Worm (Caenorhabditis elegans) whole organism, L3 larva: ENCODE data around the gene K07C11.7.

ENCODE experiments used
- R02D3.7 ChIP-seq: fragments of 150-350 bp; optimal IDR thresholded peaks from 2 replicates; lab custom pipeline; 2014; ENCODE audit warnings: missing biosample characterization, missing genetic modification characterization
- ZK546.5 ChIP-seq: sonication (generic microtip); optimal IDR thresholded peaks from 2 replicates; lab custom pipeline; 2017; ENCODE audit warnings: missing biosample characterization, missing genetic modification characterization
- aly-2 ChIP-seq: fragments of 150-350 bp; optimal IDR thresholded peaks from 2 replicates; lab custom pipeline; 2014; ENCODE audit warnings: missing biosample characterization, missing genetic modification characterization
- ama-1 ChIP-seq: fragments of 150-350 bp; optimal IDR thresholded peaks from 2 replicates; lab custom pipeline; 2018
- ceh-16 ChIP-seq: sonication (generic microtip); optimal IDR thresholded peaks from 2 replicates; lab custom pipeline; 2017; ENCODE audit warnings: missing biosample characterization, missing genetic modification characterization
- ceh-28 ChIP-seq: fragments of 150-350 bp; optimal IDR thresholded peaks from 2 replicates; lab custom pipeline; 2014; ENCODE audit warnings: missing biosample characterization, missing genetic modification reagents, missing genetic modification characterization
- ceh-82 ChIP-seq: fragments of 150-350 bp; optimal IDR thresholded peaks from 2 replicates; lab custom pipeline; 2014; ENCODE audit warnings: missing biosample characterization, missing genetic modification characterization
- ceh-9 ChIP-seq: sonication (generic microtip); optimal IDR thresholded peaks from 2 replicates; lab custom pipeline; 2018; ENCODE audit warnings: missing biosample characterization, missing genetic modification characterization
- daf-12 ChIP-seq: fragments of 150-350 bp; optimal IDR thresholded peaks from 2 replicates; lab custom pipeline; 2014; ENCODE audit warnings: missing biosample characterization, missing genetic modification reagents, missing genetic modification characterization
- egl-27 ChIP-seq: sonication (generic microtip); optimal IDR thresholded peaks from 4 replicates; lab custom pipeline; 2017; ENCODE audit warnings: missing biosample characterization, missing genetic modification reagents, missing genetic modification characterization
- egl-5 ChIP-seq: fragments of 150-350 bp; optimal IDR thresholded peaks from 2 replicates; lab custom pipeline; 2017; ENCODE audit warnings: missing biosample characterization, missing genetic modification reagents, missing genetic modification characterization, inconsistent platforms
- elt-1 ChIP-seq: fragments of 150-350 bp; optimal IDR thresholded peaks from 2 replicates; lab custom pipeline; 2014; ENCODE audit warnings: missing biosample characterization, missing genetic modification characterization
- elt-2 ChIP-seq: sonication (generic microtip); optimal IDR thresholded peaks from 2 replicates; lab custom pipeline; 2016; ENCODE audit warnings: missing genetic modification reagents, mild to moderate bottlenecking, missing genetic modification characterization, missing compliant biosample characterization
- elt-3 ChIP-seq, 3 experiments: fragments of 150-350 bp in 1 of 3; sonication (generic microtip) in 2 of 3; optimal IDR thresholded peaks; 2 replicates in 2 of 3; 4 replicates in 1 of 3; lab custom pipeline; 2014 to 2017; ENCODE audit warnings: missing biosample characterization in 3 of 3, missing genetic modification characterization in 3 of 3
- eor-1 ChIP-seq, 2 experiments: fragments of 150-350 bp; optimal IDR thresholded peaks; 2 replicates each; lab custom pipeline; 2014 to 2018; ENCODE audit warnings: missing biosample characterization in 2 of 2, missing genetic modification characterization in 2 of 2
- fkh-10 ChIP-seq: sonication (generic microtip); optimal IDR thresholded peaks from 2 replicates; lab custom pipeline; 2017; ENCODE audit warnings: missing biosample characterization, missing genetic modification reagents, missing genetic modification characterization
- fkh-2 ChIP-seq: fragments of 150-350 bp; optimal IDR thresholded peaks from 2 replicates; lab custom pipeline; 2014; ENCODE audit warnings: missing biosample characterization, missing genetic modification reagents, missing genetic modification characterization
- fos-1 ChIP-seq: fragments of 150-350 bp; optimal IDR thresholded peaks from 2 replicates; lab custom pipeline; 2014; ENCODE audit warnings: missing biosample characterization, missing genetic modification characterization
- hmg-11 ChIP-seq: sonication (generic microtip); optimal IDR thresholded peaks from 2 replicates; lab custom pipeline; 2016; ENCODE audit warnings: missing genetic modification characterization, missing compliant biosample characterization
- lin-15B ChIP-seq: fragments of 150-350 bp; optimal IDR thresholded peaks from 2 replicates; lab custom pipeline; 2014; ENCODE audit warnings: missing biosample characterization, missing genetic modification characterization
- lin-39 ChIP-seq: fragments of 150-350 bp; optimal IDR thresholded peaks from 2 replicates; lab custom pipeline; 2018; ENCODE audit warnings: missing biosample characterization, missing genetic modification reagents, missing genetic modification characterization
- lsy-12 ChIP-seq: sonication (generic microtip); optimal IDR thresholded peaks from 2 replicates; lab custom pipeline; 2016; ENCODE audit warnings: mild to moderate bottlenecking, missing genetic modification characterization, missing compliant biosample characterization
- mdl-1 ChIP-seq: fragments of 150-350 bp; optimal IDR thresholded peaks from 2 replicates; lab custom pipeline; 2014; ENCODE audit warnings: missing biosample characterization, missing genetic modification characterization
- mml-1 ChIP-seq: fragments of 150-350 bp; sonication (generic microtip); optimal IDR thresholded peaks from 3 replicates; lab custom pipeline; 2014; ENCODE audit warnings: missing biosample characterization, missing genetic modification characterization
- nfya-1 ChIP-seq: sonication (generic microtip); optimal IDR thresholded peaks from 2 replicates; lab custom pipeline; 2017; ENCODE audit warnings: missing genetic modification characterization, mild to moderate bottlenecking, missing compliant biosample characterization, antibody characterized with exemption, moderate library complexity; ENCODE audit not compliant: insufficient read depth
- nhr-11 ChIP-seq: fragments of 150-350 bp; optimal IDR thresholded peaks from 2 replicates; lab custom pipeline; 2014; ENCODE audit warnings: missing biosample characterization, missing genetic modification characterization
- nhr-12 ChIP-seq: fragments of 150-350 bp; optimal IDR thresholded peaks from 2 replicates; lab custom pipeline; 2014; ENCODE audit warnings: missing biosample characterization, missing genetic modification characterization
- nhr-23 ChIP-seq: fragments of 150-350 bp; optimal IDR thresholded peaks from 2 replicates; lab custom pipeline; 2014; ENCODE audit warnings: missing biosample characterization, missing genetic modification reagents, missing genetic modification characterization
- nhr-237 ChIP-seq: fragments of 150-350 bp; optimal IDR thresholded peaks from 2 replicates; lab custom pipeline; 2014; ENCODE audit warnings: missing biosample characterization, missing genetic modification characterization
- nhr-25 ChIP-seq: sonication (generic microtip); optimal IDR thresholded peaks from 2 replicates; lab custom pipeline; 2017; ENCODE audit warnings: missing biosample characterization, missing genetic modification characterization
- nhr-28 ChIP-seq: fragments of 150-350 bp; optimal IDR thresholded peaks from 2 replicates; lab custom pipeline; 2014; ENCODE audit warnings: missing biosample characterization, missing genetic modification characterization
- nhr-43 ChIP-seq: sonication (generic microtip); optimal IDR thresholded peaks from 2 replicates; lab custom pipeline; 2016; ENCODE audit warnings: mild to moderate bottlenecking, missing genetic modification characterization, missing compliant biosample characterization; ENCODE audit not compliant: poor library complexity, severe bottlenecking
- nhr-67 ChIP-seq: fragments of 150-350 bp; optimal IDR thresholded peaks from 2 replicates; lab custom pipeline; 2014; ENCODE audit warnings: missing biosample characterization, missing genetic modification characterization
- nhr-76 ChIP-seq: fragments of 150-350 bp; sonication (generic microtip); optimal IDR thresholded peaks from 5 replicates; lab custom pipeline; 2014; ENCODE audit warnings: missing biosample characterization, missing genetic modification characterization
- nhr-77 ChIP-seq: fragments of 150-350 bp; optimal IDR thresholded peaks from 2 replicates; lab custom pipeline; 2014; ENCODE audit warnings: missing biosample characterization, missing genetic modification characterization
- pha-4 ChIP-seq: fragments of 150-350 bp; optimal IDR thresholded peaks from 2 replicates; lab custom pipeline; 2014; ENCODE audit warnings: missing biosample characterization, missing genetic modification reagents, missing genetic modification characterization
- pqm-1 ChIP-seq: fragments of 150-350 bp; optimal IDR thresholded peaks from 2 replicates; lab custom pipeline; 2017; ENCODE audit warnings: missing biosample characterization, missing genetic modification characterization, inconsistent platforms
- sea-2 ChIP-seq: fragments of 150-350 bp; sonication (generic microtip); optimal IDR thresholded peaks from 4 replicates; lab custom pipeline; 2014; ENCODE audit warnings: missing biosample characterization, missing genetic modification reagents, missing genetic modification characterization
- skn-1 ChIP-seq: fragments of 150-350 bp; optimal IDR thresholded peaks from 2 replicates; lab custom pipeline; 2014; ENCODE audit warnings: missing biosample characterization, missing genetic modification characterization
- snpc-4 ChIP-seq: fragments of 150-350 bp; optimal IDR thresholded peaks from 2 replicates; lab custom pipeline; 2014; ENCODE audit warnings: missing biosample characterization, missing genetic modification characterization
- tbx-2 ChIP-seq: sonication (generic microtip); optimal IDR thresholded peaks from 2 replicates; lab custom pipeline; 2016; ENCODE audit warnings: mild to moderate bottlenecking, missing genetic modification characterization, missing compliant biosample characterization
- unc-39 ChIP-seq: sonication (generic microtip); optimal IDR thresholded peaks from 4 replicates; lab custom pipeline; 2017; ENCODE audit warnings: missing biosample characterization, missing genetic modification characterization
- unc-62 ChIP-seq: fragments of 150-350 bp; sonication (generic microtip); optimal IDR thresholded peaks from 4 replicates; lab custom pipeline; 2014; ENCODE audit warnings: missing biosample characterization, missing genetic modification reagents, missing genetic modification characterization
- zag-1 ChIP-seq: fragments of 150-350 bp; optimal IDR thresholded peaks from 2 replicates; lab custom pipeline; 2014; ENCODE audit warnings: missing biosample characterization, missing genetic modification characterization
- ztf-11 ChIP-seq: fragments of 150-350 bp; optimal IDR thresholded peaks from 2 replicates; lab custom pipeline; 2014; ENCODE audit warnings: missing biosample characterization, missing genetic modification characterization
- ztf-4 ChIP-seq: fragments of 150-350 bp; optimal IDR thresholded peaks from 2 replicates; lab custom pipeline; 2014; ENCODE audit warnings: missing biosample characterization, missing genetic modification characterization

The K07C11.7 gene

DNA sequence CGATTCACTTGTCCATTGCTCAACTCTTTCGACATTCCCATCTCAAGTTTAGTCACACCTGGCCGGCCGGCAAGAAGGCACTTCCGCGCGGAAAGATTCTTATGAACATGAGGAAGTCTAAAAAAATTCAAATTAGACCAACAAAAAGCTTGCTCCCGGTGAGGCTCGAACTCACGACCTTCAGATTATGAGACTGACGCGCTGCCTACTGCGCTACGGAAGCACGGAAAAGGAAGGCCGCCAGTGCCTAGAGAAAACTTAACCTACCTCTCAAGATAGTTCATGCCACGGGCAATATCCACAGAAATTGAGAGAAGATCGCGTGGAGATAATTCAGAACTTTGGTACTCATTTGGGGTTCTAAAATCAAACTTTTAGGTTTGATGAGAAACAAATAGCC, 16.3 kb upstream of the K07C11.7 start:
- TF ChIP-seq daf-12 (tag; lab: Kevin White, UChicago) (no peak), hmg-11 (tag; lab: Kevin White, UChicago) (no peak), snpc-4 (peak; percentile 62), ztf-11 (no peak), mml-1 (tag; lab: Kevin White, UChicago) (no peak), ZK546.5 (no peak), egl-5 (no peak), nhr-11 (tag; lab: Kevin White, UChicago) (no peak), nfya-1 (tag; lab: Kevin White, UChicago) (peak; percentile 25), unc-39 (tag; lab: Kevin White, UChicago) (no peak), pqm-1 (tag; lab: Kevin White, UChicago) (no peak), zag-1 (no peak), elt-2 (peak; percentile 1)

DNA sequence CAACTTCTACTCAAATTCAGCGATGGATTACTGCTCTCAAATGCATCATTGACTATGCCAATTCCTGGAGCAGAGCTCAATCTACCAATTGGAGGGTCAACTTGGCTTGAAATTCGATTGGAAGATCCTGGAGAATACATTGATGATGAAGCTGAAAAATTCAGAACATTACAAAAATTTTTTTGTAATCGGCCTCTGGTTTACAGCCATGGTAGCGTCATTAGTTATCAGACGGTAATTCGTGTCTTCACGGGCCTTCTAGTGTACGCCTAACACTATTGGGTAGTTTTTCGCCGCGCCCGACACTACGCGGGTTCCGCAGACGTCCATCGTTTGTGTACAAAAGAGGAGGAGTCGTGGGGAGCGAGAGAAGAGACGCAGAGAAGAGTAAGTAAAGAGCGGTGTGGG, 14.9 kb upstream of the K07C11.7 start:
- no peak for TF ChIP-seq egl-5
- peak; percentile 45 for TF ChIP-seq nhr-77
- TF ChIP-seq ceh-9, result no peak
- no peak for TF ChIP-seq ztf-11
- TF ChIP-seq aly-2, result peak; percentile 91
- TF ChIP-seq nhr-11 (tag; lab: Kevin White, UChicago), result no peak
- TF ChIP-seq elt-2, result peak; percentile 70
- TF ChIP-seq zag-1, result peak; percentile 3
- TF ChIP-seq nhr-43 (tag; lab: Kevin White, UChicago), result peak; percentile 81
- TF ChIP-seq mdl-1 (tag; lab: Kevin White, UChicago), result no peak
- TF ChIP-seq tbx-2 (tag; lab: Kevin White, UChicago), result peak; percentile 69
- TF ChIP-seq lin-15B, result peak; percentile 49
- peak; percentile 94 for TF ChIP-seq ama-1 (lab: Kevin White, UChicago)
- peak; percentile 66 for TF ChIP-seq egl-27 (tag; lab: Kevin White, UChicago)
- no peak for TF ChIP-seq fos-1 (tag; lab: Kevin White, UChicago)
- TF ChIP-seq mml-1 (tag; lab: Kevin White, UChicago), result no peak
- TF ChIP-seq nhr-25 (tag; lab: Kevin White, UChicago), result peak; percentile 84
- no peak for TF ChIP-seq nhr-12
- peak; percentile 91 for TF ChIP-seq nhr-23 (tag; lab: Kevin White, UChicago)
- TF ChIP-seq lin-39 (tag; lab: Kevin White, UChicago), result peak; percentile 69
- no peak for TF ChIP-seq unc-39 (tag; lab: Kevin White, UChicago)
- TF ChIP-seq pha-4, result peak; percentile 86
- TF ChIP-seq fkh-10 (GFP tag; lab: Kevin White, UChicago), result no peak
- no peak for TF ChIP-seq elt-1
- peak; percentile 80 for TF ChIP-seq hmg-11 (tag; lab: Kevin White, UChicago)
- TF ChIP-seq nhr-28 (tag; lab: Kevin White, UChicago), result no peak
- no peak for TF ChIP-seq ceh-16 (tag; lab: Kevin White, UChicago)
- no peak for TF ChIP-seq sea-2
- peak; percentile 73 for TF ChIP-seq R02D3.7 (tag; lab: Kevin White, UChicago)
- TF ChIP-seq pqm-1 (tag; lab: Kevin White, UChicago), result peak; percentile 77
- TF ChIP-seq ztf-4, result no peak
- no peak for TF ChIP-seq nhr-76
- TF ChIP-seq snpc-4, result peak; percentile 99
- no peak for TF ChIP-seq nhr-237 (tag; lab: Kevin White, UChicago)
- TF ChIP-seq nfya-1 (tag; lab: Kevin White, UChicago), result peak; percentile 82
- TF ChIP-seq nhr-67 (tag; lab: Kevin White, UChicago), result no peak
- TF ChIP-seq fkh-2 (tag; lab: Kevin White, UChicago), result no peak
- peak; percentile 58 for TF ChIP-seq lsy-12 (tag; lab: Kevin White, UChicago)
- no peak for TF ChIP-seq ZK546.5
- no peak for TF ChIP-seq unc-62
- peak; percentile 41 for TF ChIP-seq ceh-82 (tag; lab: Kevin White, UChicago)
- TF ChIP-seq daf-12 (tag; lab: Kevin White, UChicago), result no peak
- peak; percentile 59 for TF ChIP-seq ceh-28 (tag; lab: Kevin White, UChicago)
- TF ChIP-seq eor-1 (tag; optimal IDR thresholded peaks at IDR 0.05; lab: Kevin White, UChicago), result no peak
- peak in 1 of 3 experiments; percentile 40 for TF ChIP-seq elt-3 (tag; optimal IDR thresholded peaks at IDR 0.05; lab: Kevin White, UChicago)
- no peak for TF ChIP-seq skn-1
